Worm (Caenorhabditis elegans): Measurements from ENCODE around the gene F48C5.2.

ce11 chrX:11475780-11476179 lies 21.6 kb upstream of the F48C5.2 start:
- TF ChIP-seq nhr-76 (tag; optimal IDR thresholded peaks at IDR 0.05): no peak
- no peak for TF ChIP-seq nhr-28 (tag; optimal IDR thresholded peaks at IDR 0.05)
- no peak for TF ChIP-seq lin-32 (GFP tag; optimal IDR thresholded peaks at IDR 0.05)

Data from whole organism, mixed stage, embryonic.